Fruit fly (Drosophila melanogaster): ENCODE measurements around the gene mira.

Gene mira

DNA sequence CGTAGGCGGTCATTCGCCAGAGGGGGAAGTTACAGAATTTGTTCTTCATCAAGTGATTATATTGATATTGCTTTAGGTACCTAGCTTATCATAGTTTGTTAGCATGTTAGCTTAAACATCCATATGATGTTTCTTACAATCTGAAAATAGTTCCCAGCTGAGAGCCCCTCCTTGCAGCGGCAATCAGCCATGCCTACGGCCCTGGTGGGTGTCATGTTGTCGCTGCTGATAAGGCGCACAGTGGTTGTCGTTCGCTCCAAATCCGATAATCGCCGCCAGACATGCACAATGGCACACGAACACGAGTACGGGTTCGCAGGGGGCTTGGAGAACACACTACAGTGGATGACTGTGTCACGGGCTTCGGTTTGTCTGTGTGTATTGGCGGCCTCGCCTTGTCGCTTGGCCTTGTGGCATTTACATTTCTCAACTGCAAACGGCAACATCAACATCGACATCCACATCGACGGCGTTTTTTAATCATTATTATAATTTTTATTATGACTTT, 28.9 kb downstream of the mira start (continued):
- TF ChIP-seq CG10274 (GFP tag; optimal IDR thresholded peaks at IDR 0.05) (peak; percentile 65), Xrp1 (GFP tag; IDR thresholded peaks at IDR 0.05) (peak; percentile 89), zf30C (GFP tag; optimal IDR thresholded peaks at IDR 0.05) (no peak), ERR (GFP tag; optimal IDR thresholded peaks at IDR 0.05) (peak; percentile 81), CG15269 (tag; optimal IDR thresholded peaks at IDR 0.05) (peak; percentile 83), sob (GFP tag; IDR thresholded peaks at IDR 0.05) (peak; percentile 83), Mrtf (GFP tag; IDR thresholded peaks at IDR 0.05) (peak; percentile 83), Sry-δ (GFP tag; optimal IDR thresholded peaks at IDR 0.05) (peak; percentile 30), CG4617 (GFP tag; optimal IDR thresholded peaks at IDR 0.05; ENCODE audit: borderline replicate concordance) (peak; percentile 31), knrl (GFP tag; IDR thresholded peaks at IDR 0.05; ENCODE audit: partially characterized antibody) (0 out of 3 replicates have a peak, but pooled peaks have one; percentile 6), pb (GFP tag; optimal IDR thresholded peaks at IDR 0.05) (peak; percentile 63), CG15514 (GFP tag; optimal IDR thresholded peaks at IDR 0.05) (peak; percentile 74), cas (GFP tag; IDR thresholded peaks at IDR 0.05) (peak; percentile 49; the same call in 1 of the 2 replicates), GATAe (GFP tag; conservative IDR thresholded peaks at IDR 0.05) (peak; percentile 82), CG13296 (GFP tag; optimal IDR thresholded peaks at IDR 0.05) (peak; percentile 73), ash1 (GFP tag; optimal IDR thresholded peaks at IDR 0.05) (no peak), Usf (GFP tag; optimal IDR thresholded peaks at IDR 0.05) (peak; percentile 69), shn (GFP tag; optimal IDR thresholded peaks at IDR 0.05) (peak; percentile 76), CG9817 (tag; optimal IDR thresholded peaks at IDR 0.05) (peak; percentile 66), Myb (GFP tag; optimal IDR thresholded peaks at IDR 0.05) (peak; percentile 71), lov (optimal IDR thresholded peaks at IDR 0.05) (no peak), lov (GFP tag; IDR thresholded peaks at IDR 0.05) (0 out of 3 replicates have a peak, but pooled peaks have one; percentile 56), Stat92E (GFP tag; optimal IDR thresholded peaks at IDR 0.05) (no peak), Vsx1 (GFP tag; optimal IDR thresholded peaks at IDR 0.05) (peak; percentile 23), CG34422 (GFP tag; IDR thresholded peaks at IDR 0.05) (peak; percentile 85), CG11456 (GFP tag; IDR thresholded peaks at IDR 0.05) (peak; percentile 80), al (GFP tag; IDR thresholded peaks at IDR 0.05) (peak; percentile 76), dysf (GFP tag; IDR thresholded peaks at IDR 0.05) (peak; percentile 91), HLH54F (GFP tag; optimal IDR thresholded peaks at IDR 0.05) (peak; percentile 83), amos (GFP tag; IDR thresholded peaks at IDR 0.05; ENCODE audit: partially characterized antibody) (no peak), exex (tag; optimal IDR thresholded peaks at IDR 0.05) (peak; percentile 49), ac (GFP tag; optimal IDR thresholded peaks at IDR 0.05) (peak; percentile 21), crc (GFP tag; optimal IDR thresholded peaks at IDR 0.05) (peak; percentile 64), CG11247 (GFP tag; IDR thresholded peaks at IDR 0.05) (peak; percentile 75), mld (GFP tag; IDR thresholded peaks at IDR 0.05; ENCODE audit: partially characterized antibody) (no peak), dmrt11E (tag; optimal IDR thresholded peaks at IDR 0.05) (peak; percentile 46), Meics (GFP tag; optimal IDR thresholded peaks at IDR 0.05) (peak; percentile 87), Poxn (GFP tag; IDR thresholded peaks at IDR 0.05) (no peak), ATbp (GFP tag; optimal IDR thresholded peaks at IDR 0.05) (peak; percentile 78), Dfd (GFP tag; optimal IDR thresholded peaks at IDR 0.05) (no peak), D (optimal IDR thresholded peaks at IDR 0.05) (no peak), D (GFP tag; optimal IDR thresholded peaks at IDR 0.05) (peak; percentile 42), E2f1 (GFP tag; IDR thresholded peaks at IDR 0.05) (peak; percentile 78), Ets97D (GFP tag; optimal IDR thresholded peaks at IDR 0.05) (no peak), Atf-2 (GFP tag; optimal IDR thresholded peaks at IDR 0.05) (peak; percentile 45), Ets65A (GFP tag) (peak; percentile 97), gsb-n (tag; optimal IDR thresholded peaks at IDR 0.05) (peak; percentile 23), CG17912 (GFP tag; optimal IDR thresholded peaks at IDR 0.05) (no peak), CG17361 (GFP tag; IDR thresholded peaks at IDR 0.05) (peak; percentile 70), otp (GFP tag; IDR thresholded peaks at IDR 0.05) (peak; percentile 72; the same call in 1 of the 3 replicates), CG7963 (GFP tag; IDR thresholded peaks at IDR 0.05; ENCODE audit: partially characterized antibody) (no peak)
